Fruit fly (Drosophila melanogaster) whole organism, embryonic: ENCODE measurements around the gene CG9733.

Experiments used
- BEAF-32 ChIP-seq: fragments of 200-800 bp; sonication (Bioruptor generic); optimal IDR thresholded peaks from 3 replicates; lab custom pipeline; 2017; ENCODE audit warnings: missing biosample characterization, missing genetic modification characterization, mild to moderate bottlenecking, moderate library complexity, missing genetic modification reagents
- CG10267 ChIP-seq: fragments of 200-800 bp; sonication (Bioruptor generic); optimal IDR thresholded peaks from 2 replicates; lab custom pipeline; 2018; ENCODE audit warnings: missing biosample characterization, mild to moderate bottlenecking, missing genetic modification characterization, moderate library complexity
- CG10321 ChIP-seq: fragments of 200-800 bp; sonication (Bioruptor generic); IDR thresholded peaks from 2 replicates; pipeline ENCODE4 v1.3.6; 2022; ENCODE audit warnings: missing biosample characterization, missing genetic modification characterization
- CG11560 ChIP-seq: fragments of 200-800 bp; sonication (Bioruptor generic); IDR thresholded peaks from 3 replicates; pipeline ENCODE4 v1.3.6; 2022; ENCODE audit warnings: missing biosample characterization, missing genetic modification characterization
- CG12104 ChIP-seq: fragments of 200-800 bp; sonication (Bioruptor generic); optimal IDR thresholded peaks from 3 replicates; lab custom pipeline; 2016; ENCODE audit warnings: missing biosample characterization, missing genetic modification characterization
- CG1233 ChIP-seq: fragments of 200-800 bp; sonication (Bioruptor generic); optimal IDR thresholded peaks from 4 replicates; lab custom pipeline; 2018; ENCODE audit warnings: missing biosample characterization, mild to moderate bottlenecking, missing genetic modification characterization
- CG14667 ChIP-seq: fragments of 200-800 bp; sonication (Bioruptor generic); IDR thresholded peaks from 2 replicates; pipeline ENCODE4 v1.3.6; 2022; ENCODE audit warnings: missing biosample characterization, missing genetic modification characterization
- CG1603 ChIP-seq: fragments of 200-800 bp; sonication (Bioruptor generic); optimal IDR thresholded peaks from 2 replicates; lab custom pipeline; 2019; ENCODE audit warnings: missing biosample characterization, mild to moderate bottlenecking, missing genetic modification characterization, moderate library complexity
- CG16779 ChIP-seq: fragments of 200-800 bp; sonication (Bioruptor generic); IDR thresholded peaks from 2 replicates; pipeline ENCODE4 v1.3.6; 2022; ENCODE audit warnings: missing biosample characterization, missing genetic modification characterization
- CG17612 ChIP-seq: fragments of 200-800 bp; sonication (Bioruptor generic); IDR thresholded peaks from 2 replicates; pipeline ENCODE4 v1.3.6; 2022; ENCODE audit warnings: missing biosample characterization, missing genetic modification characterization
- CG2875 ChIP-seq: fragments of 200-800 bp; sonication (Bioruptor generic); optimal IDR thresholded peaks from 2 replicates; lab custom pipeline; 2017; ENCODE audit warnings: missing biosample characterization, mild to moderate bottlenecking, missing genetic modification characterization, missing genetic modification reagents
- CG30431 ChIP-seq: fragments of 200-800 bp; sonication (Bioruptor generic); optimal IDR thresholded peaks from 2 replicates; lab custom pipeline; 2017; ENCODE audit warnings: missing biosample characterization, missing genetic modification characterization
- CG3065 ChIP-seq: fragments of 200-800 bp; sonication (Bioruptor generic); optimal IDR thresholded peaks from 2 replicates; lab custom pipeline; 2016; ENCODE audit warnings: missing biosample characterization, missing genetic modification characterization
- CG32767 ChIP-seq: fragments of 200-800 bp; sonication (Bioruptor generic); IDR thresholded peaks from 2 replicates; pipeline ENCODE4 v1.3.6; 2022; ENCODE audit warnings: missing biosample characterization, missing genetic modification characterization
- CG34376 ChIP-seq: fragments of 200-800 bp; sonication (Bioruptor generic); optimal IDR thresholded peaks from 2 replicates; lab custom pipeline; 2018; ENCODE audit warnings: missing biosample characterization, mild to moderate bottlenecking, missing genetic modification characterization
- CG4328 ChIP-seq: fragments of 200-800 bp; sonication (Bioruptor generic); optimal IDR thresholded peaks from 3 replicates; lab custom pipeline; 2017; ENCODE audit warnings: missing biosample characterization, missing genetic modification reagents, missing genetic modification characterization
- CG8290 ChIP-seq, 3 experiments: fragments of 200-800 bp; sonication (Bioruptor generic); optimal IDR thresholded peaks; 2 replicates each; lab custom pipeline; 2016 to 2019; ENCODE audit warnings: missing biosample characterization in 3 of 3, missing genetic modification characterization in 3 of 3, mild to moderate bottlenecking in 2 of 3, moderate library complexity in 1 of 3
- CG9797 ChIP-seq: fragments of 200-800 bp; sonication (Bioruptor generic); optimal IDR thresholded peaks from 3 replicates; lab custom pipeline; 2018; ENCODE audit warnings: missing biosample characterization, mild to moderate bottlenecking, missing genetic modification characterization
- Camta ChIP-seq: fragments of 200-800 bp; sonication (Bioruptor generic); optimal IDR thresholded peaks from 2 replicates; lab custom pipeline; 2016; ENCODE audit warnings: missing biosample characterization, missing genetic modification characterization
- Deaf1 ChIP-seq: fragments of 200-800 bp; optimal IDR thresholded peaks from 3 replicates; lab custom pipeline; 2019; ENCODE audit warnings: missing biosample characterization, mild to moderate bottlenecking, missing genetic modification characterization, moderate library complexity
- Dip2 ChIP-seq: fragments of 200-800 bp; sonication (Bioruptor generic); IDR thresholded peaks from 2 replicates; pipeline ENCODE4 v1.3.6; 2022; ENCODE audit warnings: missing biosample characterization, missing genetic modification characterization
- Kr ChIP-seq: fragments of 200-800 bp; sonication (Bioruptor generic); optimal IDR thresholded peaks from 2 replicates; lab custom pipeline; 2017; ENCODE audit warnings: missing biosample characterization, mild to moderate bottlenecking, missing genetic modification characterization
- Lpt ChIP-seq: fragments of >200 bp; optimal IDR thresholded peaks from 2 replicates; lab custom pipeline; 2018; ENCODE audit warnings: missing biosample characterization, missing genetic modification characterization
- MESR4 ChIP-seq: fragments of 200-800 bp; sonication (Bioruptor generic); optimal IDR thresholded peaks from 2 replicates; lab custom pipeline; 2018; ENCODE audit warnings: missing biosample characterization, mild to moderate bottlenecking, missing genetic modification characterization, moderate library complexity
- az2 ChIP-seq: fragments of 200-800 bp; sonication (Bioruptor generic); optimal IDR thresholded peaks from 3 replicates; lab custom pipeline; 2016; ENCODE audit warnings: missing biosample characterization, missing genetic modification characterization
- bab2 ChIP-seq: fragments of 200-800 bp; sonication (Bioruptor generic); optimal IDR thresholded peaks from 2 replicates; lab custom pipeline; 2016; ENCODE audit warnings: missing biosample characterization, missing genetic modification characterization
- bigmax ChIP-seq: fragments of 200-800 bp; sonication (Bioruptor generic); optimal IDR thresholded peaks from 2 replicates; lab custom pipeline; 2018; ENCODE audit warnings: missing biosample characterization, mild to moderate bottlenecking, missing genetic modification characterization
- chn ChIP-seq: fragments of 200-800 bp; sonication (Bioruptor generic); optimal IDR thresholded peaks from 2 replicates; lab custom pipeline; 2016; ENCODE audit warnings: missing biosample characterization, missing genetic modification characterization
- ci ChIP-seq: fragments of 200-800 bp; sonication (Bioruptor generic); IDR thresholded peaks from 3 replicates; pipeline ENCODE4 v1.3.6; 2022; ENCODE audit warnings: missing biosample characterization, missing genetic modification characterization
- crol ChIP-seq: fragments of 200-800 bp; sonication (Bioruptor generic); IDR thresholded peaks from 2 replicates; pipeline ENCODE4 v1.3.6; 2022; ENCODE audit warnings: missing biosample characterization, missing genetic modification characterization
- esg ChIP-seq: fragments of 200-800 bp; sonication (Bioruptor generic); conservative IDR thresholded peaks from 2 replicates; pipeline ENCODE4 v1.3.6; 2022; ENCODE audit warnings: missing biosample characterization, missing genetic modification characterization
- ewg ChIP-seq: fragments of 200-800 bp; sonication (Bioruptor generic); optimal IDR thresholded peaks from 3 replicates; lab custom pipeline; 2017; ENCODE audit warnings: mild to moderate bottlenecking, missing biosample characterization, missing genetic modification reagents, missing genetic modification characterization
- gcm2 ChIP-seq: fragments of 200-800 bp; sonication (Bioruptor generic); optimal IDR thresholded peaks from 2 replicates; lab custom pipeline; 2016; ENCODE audit warnings: missing biosample characterization, missing genetic modification characterization
- gem ChIP-seq: fragments of 200-800 bp; sonication (Bioruptor generic); optimal IDR thresholded peaks from 2 replicates; lab custom pipeline; 2019; ENCODE audit warnings: missing biosample characterization, mild to moderate bottlenecking, missing genetic modification characterization, moderate library complexity
- gro ChIP-seq: fragments of 200-800 bp; sonication (Bioruptor generic); optimal IDR thresholded peaks from 2 replicates; lab custom pipeline; 2016; ENCODE audit warnings: missing biosample characterization, missing genetic modification characterization
- kay ChIP-seq: fragments of 200-800 bp; sonication (Bioruptor generic); optimal IDR thresholded peaks from 2 replicates; lab custom pipeline; 2016; ENCODE audit warnings: missing biosample characterization, missing genetic modification characterization
- lbe ChIP-seq: fragments of 200-800 bp; sonication (Bioruptor generic); optimal IDR thresholded peaks from 2 replicates; lab custom pipeline; 2016; ENCODE audit warnings: missing biosample characterization, mild to moderate bottlenecking, missing genetic modification characterization
- lmd ChIP-seq: fragments of 200-800 bp; sonication (Bioruptor generic); IDR thresholded peaks from 2 replicates; pipeline ENCODE4 v1.3.6; 2022; ENCODE audit warnings: missing biosample characterization, missing genetic modification characterization
- maf-S ChIP-seq: fragments of 200-800 bp; sonication (Bioruptor generic); optimal IDR thresholded peaks from 2 replicates; lab custom pipeline; 2016; ENCODE audit warnings: missing biosample characterization, missing genetic modification characterization
- nau ChIP-seq: fragments of 200-800 bp; sonication (Bioruptor generic); optimal IDR thresholded peaks from 3 replicates; lab custom pipeline; 2017; ENCODE audit warnings: missing biosample characterization, mild to moderate bottlenecking, missing genetic modification characterization, missing genetic modification reagents
- onecut ChIP-seq: fragments of 200-800 bp; sonication (Bioruptor generic); IDR thresholded peaks from 2 replicates; pipeline ENCODE4 v1.3.6; 2022; ENCODE audit warnings: missing biosample characterization, missing genetic modification characterization
- pb ChIP-seq: fragments of 200-800 bp; sonication (Bioruptor generic); optimal IDR thresholded peaks from 3 replicates; lab custom pipeline; 2016; ENCODE audit warnings: missing biosample characterization, missing genetic modification characterization
- pfk ChIP-seq: fragments of 200-800 bp; sonication (Bioruptor generic); optimal IDR thresholded peaks from 2 replicates; lab custom pipeline; 2018; ENCODE audit warnings: missing biosample characterization, mild to moderate bottlenecking, missing genetic modification characterization, moderate library complexity
- slbo ChIP-seq: fragments of 200-800 bp; sonication (Bioruptor generic); IDR thresholded peaks from 2 replicates; pipeline ENCODE4 v1.3.6; 2022; ENCODE audit warnings: missing biosample characterization, missing genetic modification characterization
- so ChIP-seq: fragments of 200-800 bp; sonication (Bioruptor generic); IDR thresholded peaks from 3 replicates; pipeline ENCODE4 v1.3.6; 2022; ENCODE audit warnings: missing biosample characterization, missing genetic modification characterization
- stc ChIP-seq: fragments of 200-800 bp; sonication (Bioruptor generic); IDR thresholded peaks from 2 replicates; pipeline ENCODE4 v1.3.6; 2022; ENCODE audit warnings: missing biosample characterization, missing genetic modification characterization
- tap ChIP-seq: fragments of 200-800 bp; optimal IDR thresholded peaks from 3 replicates; lab custom pipeline; 2019; ENCODE audit warnings: missing biosample characterization, mild to moderate bottlenecking, missing genetic modification characterization, moderate library complexity
- tup ChIP-seq: fragments of 200-800 bp; sonication (Bioruptor generic); optimal IDR thresholded peaks from 2 replicates; lab custom pipeline; 2016; ENCODE audit warnings: missing biosample characterization, mild to moderate bottlenecking, missing genetic modification characterization, moderate library complexity
- vnd ChIP-seq: fragments of 200-800 bp; sonication (Bioruptor generic); IDR thresholded peaks from 3 replicates; pipeline ENCODE4 v1.3.6; 2022; ENCODE audit warnings: missing biosample characterization, missing genetic modification characterization; ENCODE audit not compliant: partially characterized antibody

The CG9733 gene

DNA sequence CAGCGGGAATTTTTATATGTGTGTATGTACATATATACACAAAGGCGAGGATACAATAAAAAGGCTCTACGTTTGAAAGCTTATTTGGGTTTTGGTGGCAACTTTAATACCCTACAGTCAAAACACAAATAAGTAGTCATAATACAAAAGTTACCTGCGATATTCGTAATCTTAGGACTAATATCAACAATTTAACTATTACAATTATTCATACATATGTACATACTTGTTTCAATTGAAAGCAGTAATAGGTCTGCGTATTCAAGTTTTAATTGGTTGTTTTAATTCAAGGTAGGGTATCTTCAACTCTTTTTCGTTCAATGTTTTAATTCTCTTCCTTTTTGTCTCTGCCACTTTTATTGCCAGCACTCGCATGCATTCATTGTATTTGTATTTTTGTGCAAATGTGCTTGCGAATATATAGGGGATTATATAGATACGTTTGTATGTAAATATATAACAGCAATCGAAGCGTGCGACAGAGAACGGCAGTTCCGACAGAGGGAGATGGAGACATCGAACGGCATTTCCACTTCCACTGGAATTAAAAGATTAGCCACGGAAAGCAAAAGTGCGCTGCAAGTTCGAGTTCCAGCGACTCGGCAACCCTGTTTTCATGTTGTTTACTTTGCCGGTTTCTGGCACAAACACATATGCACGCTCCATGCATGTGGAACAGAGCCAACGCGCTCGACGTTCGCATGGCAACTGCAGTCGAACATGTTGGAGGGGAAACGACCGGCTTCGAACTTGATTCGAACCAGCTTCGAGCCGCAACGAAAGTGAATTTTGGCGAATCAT lies 30.2 kb upstream of the CG9733 start (continued):
- TF ChIP-seq tap: peak; percentile 35
- TF ChIP-seq CG1233 (GFP tag; lab: Kevin White, UChicago): peak; percentile 40
- TF ChIP-seq Deaf1 (tag; lab: Kevin White, UChicago): peak; percentile 22
- TF ChIP-seq Camta (GFP tag; lab: Kevin White, UChicago): peak; percentile 52
- TF ChIP-seq CG11560 (tag; lab: Robert Waterston, UW): no peak
- no peak for TF ChIP-seq Kr
- TF ChIP-seq gro (GFP tag; lab: Kevin White, UChicago): no peak
- no peak for TF ChIP-seq bigmax
- no peak for TF ChIP-seq pfk (GFP tag; lab: Kevin White, UChicago)
- no peak for TF ChIP-seq BEAF-32
- TF ChIP-seq CG30431 (GFP tag; lab: Kevin White, UChicago): peak; percentile 51
- TF ChIP-seq esg (GFP tag; lab: Robert Waterston, UW): no peak
- TF ChIP-seq slbo (GFP tag; lab: Robert Waterston, UW): peak; percentile 57
- no peak for TF ChIP-seq CG9797 (GFP tag; lab: Kevin White, UChicago)
- TF ChIP-seq nau (GFP tag; lab: Kevin White, UChicago): peak; percentile 50
- no peak for TF ChIP-seq Dip2 (GFP tag; lab: Robert Waterston, UW)
- peak; percentile 8 for TF ChIP-seq pb (GFP tag; lab: Kevin White, UChicago)
- no peak for TF ChIP-seq CG17612
- TF ChIP-seq CG8290 (GFP tag; optimal IDR thresholded peaks at IDR 0.05; lab: Kevin White, UChicago): peak; percentile 42
- peak in 1 of 2 experiments; percentile 76 for TF ChIP-seq CG8290 (tag; optimal IDR thresholded peaks at IDR 0.05; lab: Kevin White, UChicago)
- peak; percentile 67 for TF ChIP-seq onecut (GFP tag; lab: Robert Waterston, UW)
- peak; percentile 40 for TF ChIP-seq ewg
- TF ChIP-seq ci (GFP tag; lab: Robert Waterston, UW): peak; percentile 85
- peak; percentile 30 for TF ChIP-seq chn (GFP tag; lab: Kevin White, UChicago)
- TF ChIP-seq maf-S (GFP tag; lab: Kevin White, UChicago): peak; percentile 32
- no peak for TF ChIP-seq kay (GFP tag; lab: Kevin White, UChicago)
- peak; percentile 64 for TF ChIP-seq CG1603 (tag; lab: Kevin White, UChicago)
- TF ChIP-seq bab2 (GFP tag; lab: Kevin White, UChicago): peak; percentile 58
- TF ChIP-seq CG12104 (GFP tag; lab: Kevin White, UChicago): no peak
- no peak for TF ChIP-seq CG16779 (GFP tag; lab: Robert Waterston, UW)
- TF ChIP-seq CG3065 (GFP tag; lab: Kevin White, UChicago): no peak
- no peak for TF ChIP-seq Lpt (GFP tag; lab: Kevin White, UChicago)
- no peak for TF ChIP-seq lmd (GFP tag; lab: Robert Waterston, UW)
- peak; percentile 3 for TF ChIP-seq gcm2
- peak; percentile 36 for TF ChIP-seq tup
- TF ChIP-seq MESR4: no peak
- no peak for TF ChIP-seq CG14667 (GFP tag; lab: Robert Waterston, UW)
- TF ChIP-seq vnd (GFP tag; lab: Robert Waterston, UW): no peak
- TF ChIP-seq so (GFP tag; lab: Robert Waterston, UW): peak; percentile 29; the same call in 1 of the 3 replicates
- no peak for TF ChIP-seq CG4328 (GFP tag; lab: Kevin White, UChicago)
- TF ChIP-seq az2 (GFP tag; lab: Kevin White, UChicago): peak; percentile 38
- no peak for TF ChIP-seq crol (GFP tag; lab: Robert Waterston, UW)
- peak; percentile 49 for TF ChIP-seq lbe (GFP tag; lab: Kevin White, UChicago)
- peak; percentile 39 for TF ChIP-seq gem (tag; lab: Kevin White, UChicago)
- no peak for TF ChIP-seq CG32767
- no peak for TF ChIP-seq CG10267
- TF ChIP-seq CG10321 (GFP tag; lab: Robert Waterston, UW): no peak
- 0 out of 2 replicates have a peak, but pooled peaks have one; percentile 39 for TF ChIP-seq stc (GFP tag; lab: Robert Waterston, UW)
- peak; percentile 44 for TF ChIP-seq CG2875 (GFP tag; lab: Kevin White, UChicago)
- TF ChIP-seq CG34376 (GFP tag; lab: Kevin White, UChicago): no peak
